Worm (Caenorhabditis elegans) whole organism, late embryonic: Measurements from ENCODE around the gene ZC84.7.

Source experiments
- T23F11.4 ChIP-seq: fragments of 200-800 bp; sonication (Bioruptor generic); optimal IDR thresholded peaks from 2 replicates; lab custom pipeline; 2018; ENCODE audit warnings: mild to moderate bottlenecking, missing genetic modification characterization, missing compliant biosample characterization
- Y22D7AL.16 ChIP-seq: sonication (generic microtip); optimal IDR thresholded peaks from 2 replicates; lab custom pipeline; 2016; ENCODE audit warnings: missing genetic modification characterization, missing compliant biosample characterization
- ama-1 ChIP-seq: fragments of 150-350 bp; optimal IDR thresholded peaks from 2 replicates; lab custom pipeline; 2014
- dmd-4 ChIP-seq: sonication (generic microtip); optimal IDR thresholded peaks from 2 replicates; lab custom pipeline; 2016; ENCODE audit warnings: borderline replicate concordance, missing genetic modification characterization, missing compliant biosample characterization
- elt-2 ChIP-seq: sonication (generic microtip); optimal IDR thresholded peaks from 2 replicates; lab custom pipeline; 2016; ENCODE audit warnings: missing genetic modification reagents, missing genetic modification characterization, missing compliant biosample characterization
- gmeb-2 ChIP-seq: sonication (generic microtip); optimal IDR thresholded peaks from 2 replicates; lab custom pipeline; 2016; ENCODE audit warnings: missing genetic modification characterization, inconsistent platforms, missing compliant biosample characterization
- hlh-13 ChIP-seq: fragments of 200-800 bp; sonication (Bioruptor generic); optimal IDR thresholded peaks from 2 replicates; lab custom pipeline; 2018; ENCODE audit warnings: mild to moderate bottlenecking, missing genetic modification characterization, missing compliant biosample characterization
- hlh-6 ChIP-seq: sonication (generic microtip); optimal IDR thresholded peaks from 2 replicates; lab custom pipeline; 2016; ENCODE audit warnings: missing genotype, missing genetic modification characterization, missing compliant biosample characterization
- hlh-8 ChIP-seq: sonication (generic microtip); optimal IDR thresholded peaks from 2 replicates; lab custom pipeline; 2016; ENCODE audit warnings: missing genotype, missing genetic modification characterization, missing compliant biosample characterization
- nfya-1 ChIP-seq: sonication (generic microtip); optimal IDR thresholded peaks from 2 replicates; lab custom pipeline; 2017; ENCODE audit warnings: missing genetic modification characterization, mild to moderate bottlenecking, missing compliant biosample characterization, antibody characterized with exemption, moderate library complexity
- pha-4 ChIP-seq: fragments of 150-350 bp; optimal IDR thresholded peaks from 2 replicates; lab custom pipeline; 2018; ENCODE audit warnings: missing biosample characterization, missing genetic modification reagents, missing genetic modification characterization
- pqm-1 ChIP-seq: sonication (generic microtip); optimal IDR thresholded peaks from 2 replicates; lab custom pipeline; 2016; ENCODE audit warnings: missing genetic modification characterization, missing compliant biosample characterization
- unc-42 ChIP-seq: sonication (generic microtip); optimal IDR thresholded peaks from 2 replicates; lab custom pipeline; 2016; ENCODE audit warnings: missing genotype, missing genetic modification characterization, missing compliant biosample characterization
- unc-86 ChIP-seq: sonication (generic microtip); optimal IDR thresholded peaks from 2 replicates; lab custom pipeline; 2016; ENCODE audit warnings: missing genetic modification characterization, missing compliant biosample characterization

DNA sequence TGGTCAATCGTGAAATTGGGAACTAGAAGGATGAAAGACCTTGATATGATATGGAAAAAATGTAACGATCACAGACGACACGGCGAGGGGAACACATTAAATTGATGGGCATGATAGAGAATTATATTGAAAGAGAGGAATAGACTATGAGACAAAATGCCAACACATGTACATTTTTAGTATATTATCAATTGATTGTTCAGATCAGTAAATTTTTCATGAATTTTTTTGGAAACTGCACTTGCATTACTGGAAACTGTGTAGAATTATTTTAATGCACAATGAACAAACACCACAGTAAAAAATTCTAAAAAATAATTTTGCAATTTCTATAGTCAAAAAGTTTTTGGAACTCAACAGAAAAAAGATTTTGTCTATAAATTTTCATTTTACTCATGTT is 12.6 kb upstream of the ZC84.7 start:
- TF ChIP-seq T23F11.4 (GFP tag; lab: Kevin White, UChicago) (no peak), elt-2 (tag; lab: Kevin White, UChicago) (no peak), ama-1 (lab: Kevin White, UChicago) (no peak), dmd-4 (no peak), nfya-1 (tag; lab: Kevin White, UChicago) (no peak), gmeb-2 (tag; lab: Kevin White, UChicago) (no peak), unc-86 (no peak), hlh-8 (tag; lab: Kevin White, UChicago) (no peak), pha-4 (no peak), pqm-1 (tag; lab: Kevin White, UChicago) (no peak), Y22D7AL.16 (no peak), hlh-6 (no peak), unc-42 (tag; lab: Kevin White, UChicago) (no peak), hlh-13 (GFP tag; lab: Kevin White, UChicago) (no peak)
